Fruit fly (Drosophila melanogaster) whole organism, embryonic: ENCODE data around the gene mRpL20.

Experiments used
- Atf3 ChIP-seq: fragments of 200-800 bp; sonication (Bioruptor generic); optimal IDR thresholded peaks from 3 replicates; lab custom pipeline; 2016; ENCODE audit warnings: missing biosample characterization, missing genetic modification characterization
- Bdp1 ChIP-seq: fragments of 200-800 bp; sonication (Bioruptor generic); optimal IDR thresholded peaks from 3 replicates; lab custom pipeline; 2016; ENCODE audit warnings: missing biosample characterization, missing genetic modification characterization
- Bteb2 ChIP-seq: fragments of 200-800 bp; sonication (Bioruptor generic); optimal IDR thresholded peaks from 2 replicates; lab custom pipeline; 2016; ENCODE audit warnings: missing biosample characterization, missing genetic modification characterization
- CG10431 ChIP-seq: fragments of 200-800 bp; sonication (Bioruptor generic); optimal IDR thresholded peaks from 3 replicates; lab custom pipeline; 2018; ENCODE audit warnings: missing biosample characterization, mild to moderate bottlenecking, missing genetic modification characterization
- CG10543 ChIP-seq: fragments of 200-800 bp; sonication (Bioruptor generic); optimal IDR thresholded peaks from 3 replicates; lab custom pipeline; 2017; ENCODE audit warnings: missing biosample characterization, mild to moderate bottlenecking, missing genetic modification characterization, moderate library complexity
- CG13123 ChIP-seq: fragments of 200-800 bp; sonication (Bioruptor generic); optimal IDR thresholded peaks from 2 replicates; lab custom pipeline; 2016; ENCODE audit warnings: missing biosample characterization, missing genetic modification characterization
- CG13296 ChIP-seq: fragments of 200-800 bp; sonication (Bioruptor generic); optimal IDR thresholded peaks from 3 replicates; lab custom pipeline; 2018; ENCODE audit warnings: missing biosample characterization, mild to moderate bottlenecking, missing genetic modification characterization
- CG14667 ChIP-seq: fragments of 200-800 bp; sonication (Bioruptor generic); IDR thresholded peaks from 2 replicates; pipeline ENCODE4 v1.3.6; 2022; ENCODE audit warnings: missing biosample characterization, missing genetic modification characterization
- CG15269 ChIP-seq: fragments of 200-800 bp; sonication (Bioruptor generic); optimal IDR thresholded peaks from 2 replicates; lab custom pipeline; 2018; ENCODE audit warnings: missing biosample characterization, mild to moderate bottlenecking, missing genetic modification characterization, moderate library complexity
- CG17361 ChIP-seq: fragments of 200-800 bp; sonication (Bioruptor generic); IDR thresholded peaks from 3 replicates; pipeline ENCODE4 v1.3.6; 2022; ENCODE audit warnings: missing biosample characterization, missing genetic modification characterization
- CG17612 ChIP-seq: fragments of 200-800 bp; sonication (Bioruptor generic); IDR thresholded peaks from 2 replicates; pipeline ENCODE4 v1.3.6; 2022; ENCODE audit warnings: missing biosample characterization, missing genetic modification characterization
- CG18011 ChIP-seq: fragments of 200-800 bp; sonication (Bioruptor generic); optimal IDR thresholded peaks from 2 replicates; lab custom pipeline; 2017; ENCODE audit warnings: missing biosample characterization, missing genetic modification characterization, mild to moderate bottlenecking, moderate library complexity, missing genotype
- CG18262 ChIP-seq: fragments of 200-800 bp; optimal IDR thresholded peaks from 3 replicates; lab custom pipeline; 2019; ENCODE audit warnings: missing biosample characterization, mild to moderate bottlenecking, missing genetic modification characterization, moderate library complexity
- CG32532 ChIP-seq: fragments of 200-800 bp; sonication (Bioruptor generic); IDR thresholded peaks from 2 replicates; pipeline ENCODE4 v1.3.6; 2022; ENCODE audit warnings: missing biosample characterization, missing genetic modification characterization
- CG3726 ChIP-seq: fragments of 200-800 bp; sonication (Bioruptor generic); IDR thresholded peaks from 3 replicates; pipeline ENCODE4, ENCODE4 v1.3.6; 2022; ENCODE audit warnings: missing biosample characterization, missing genetic modification characterization
- CG4707 ChIP-seq: fragments of 200-800 bp; sonication (Bioruptor generic); optimal IDR thresholded peaks from 2 replicates; lab custom pipeline; 2018; ENCODE audit warnings: missing biosample characterization, mild to moderate bottlenecking, missing genetic modification characterization, moderate library complexity
- CG7928 ChIP-seq: fragments of 200-800 bp; sonication (Bioruptor generic); optimal IDR thresholded peaks from 2 replicates; lab custom pipeline; 2017; ENCODE audit warnings: missing biosample characterization, mild to moderate bottlenecking, missing genetic modification characterization
- CHES-1-like ChIP-seq: fragments of 200-800 bp; sonication (Bioruptor generic); optimal IDR thresholded peaks from 2 replicates; lab custom pipeline; 2016; ENCODE audit warnings: missing biosample characterization, missing genetic modification characterization
- D19B ChIP-seq: fragments of 200-800 bp; sonication (Bioruptor generic); optimal IDR thresholded peaks from 2 replicates; lab custom pipeline; 2017; ENCODE audit warnings: missing biosample characterization, mild to moderate bottlenecking, missing genetic modification characterization
- Deaf1 ChIP-seq: fragments of 200-800 bp; optimal IDR thresholded peaks from 3 replicates; lab custom pipeline; 2019; ENCODE audit warnings: missing biosample characterization, mild to moderate bottlenecking, missing genetic modification characterization, moderate library complexity
- Dip3 ChIP-seq: fragments of 200-800 bp; sonication (Bioruptor generic); optimal IDR thresholded peaks from 3 replicates; lab custom pipeline; 2016; ENCODE audit warnings: missing biosample characterization, missing genetic modification characterization
- E2f1 ChIP-seq: fragments of 200-800 bp; sonication (Bioruptor generic); IDR thresholded peaks from 2 replicates; pipeline ENCODE4 v1.3.6; 2022; ENCODE audit warnings: missing biosample characterization, missing genetic modification characterization
- HmgD ChIP-seq: fragments of 200-800 bp; sonication (Bioruptor generic); optimal IDR thresholded peaks from 3 replicates; lab custom pipeline; 2016; ENCODE audit warnings: missing biosample characterization, missing genetic modification characterization
- Hsf ChIP-seq: fragments of 200-800 bp; sonication (Bioruptor generic); optimal IDR thresholded peaks from 3 replicates; lab custom pipeline; 2016; ENCODE audit warnings: missing biosample characterization, missing genetic modification characterization
- Lpt ChIP-seq: fragments of >200 bp; optimal IDR thresholded peaks from 2 replicates; lab custom pipeline; 2018; ENCODE audit warnings: missing biosample characterization, missing genetic modification characterization
- NfI ChIP-seq: fragments of 200-800 bp; sonication (Bioruptor generic); optimal IDR thresholded peaks from 3 replicates; lab custom pipeline; 2018; ENCODE audit warnings: missing biosample characterization, mild to moderate bottlenecking, missing genetic modification characterization, moderate library complexity
- Sox102F ChIP-seq: fragments of 200-800 bp; sonication (Bioruptor generic); optimal IDR thresholded peaks from 2 replicates; lab custom pipeline; 2018; ENCODE audit warnings: missing biosample characterization, mild to moderate bottlenecking, missing genetic modification characterization, moderate library complexity
- amos ChIP-seq: fragments of 200-800 bp; sonication (Bioruptor generic); IDR thresholded peaks from 2 replicates; pipeline ENCODE4 v1.3.6; 2022; ENCODE audit warnings: missing biosample characterization, missing genetic modification characterization; ENCODE audit not compliant: partially characterized antibody
- aop ChIP-seq: fragments of 200-800 bp; sonication (Bioruptor generic); IDR thresholded peaks from 2 replicates; pipeline ENCODE4 v1.3.6; 2022; ENCODE audit warnings: missing biosample characterization, missing genetic modification characterization
- az2 ChIP-seq: fragments of 200-800 bp; sonication (Bioruptor generic); optimal IDR thresholded peaks from 3 replicates; lab custom pipeline; 2016; ENCODE audit warnings: missing biosample characterization, missing genetic modification characterization
- bab2 ChIP-seq: fragments of 200-800 bp; sonication (Bioruptor generic); optimal IDR thresholded peaks from 2 replicates; lab custom pipeline; 2016; ENCODE audit warnings: missing biosample characterization, missing genetic modification characterization
- cas ChIP-seq: fragments of 200-800 bp; sonication (Bioruptor generic); IDR thresholded peaks from 2 replicates; pipeline ENCODE4 v1.3.6; 2022; ENCODE audit warnings: missing biosample characterization, missing genetic modification characterization
- chif ChIP-seq, 2 experiments: fragments of 200-800 bp; sonication (Bioruptor generic); optimal IDR thresholded peaks; 3 replicates each; lab custom pipeline; 2016; ENCODE audit warnings: missing biosample characterization in 2 of 2, missing genetic modification characterization in 2 of 2
- chm ChIP-seq: fragments of 200-800 bp; sonication (Bioruptor generic); IDR thresholded peaks from 2 replicates; pipeline ENCODE4 v1.3.6; 2022; ENCODE audit warnings: missing biosample characterization, missing genetic modification characterization
- ci ChIP-seq: fragments of 200-800 bp; sonication (Bioruptor generic); IDR thresholded peaks from 3 replicates; pipeline ENCODE4 v1.3.6; 2022; ENCODE audit warnings: missing biosample characterization, missing genetic modification characterization
- croc ChIP-seq: fragments of 200-800 bp; sonication (Bioruptor generic); conservative IDR thresholded peaks from 3 replicates; pipeline ENCODE4 v1.3.6; 2022; ENCODE audit warnings: missing biosample characterization, missing genetic modification characterization
- dan ChIP-seq: fragments of 200-800 bp; sonication (Bioruptor generic); IDR thresholded peaks from 2 replicates; pipeline ENCODE4 v1.3.6; 2022; ENCODE audit warnings: missing biosample characterization, missing genetic modification characterization
- danr ChIP-seq: fragments of 200-800 bp; sonication (Bioruptor generic); IDR thresholded peaks from 2 replicates; pipeline ENCODE4 v1.3.6; 2022; ENCODE audit warnings: missing biosample characterization, missing genetic modification characterization
- esg ChIP-seq: fragments of 200-800 bp; sonication (Bioruptor generic); conservative IDR thresholded peaks from 2 replicates; pipeline ENCODE4 v1.3.6; 2022; ENCODE audit warnings: missing biosample characterization, missing genetic modification characterization
- fd3F ChIP-seq: fragments of 200-800 bp; sonication (Bioruptor generic); optimal IDR thresholded peaks from 2 replicates; lab custom pipeline; 2018; ENCODE audit warnings: missing biosample characterization, mild to moderate bottlenecking, missing genetic modification characterization, moderate library complexity
- onecut ChIP-seq: fragments of 200-800 bp; sonication (Bioruptor generic); IDR thresholded peaks from 2 replicates; pipeline ENCODE4 v1.3.6; 2022; ENCODE audit warnings: missing biosample characterization, missing genetic modification characterization
- org-1 ChIP-seq: fragments of 200-800 bp; sonication (Bioruptor generic); optimal IDR thresholded peaks from 2 replicates; lab custom pipeline; 2017; ENCODE audit warnings: missing biosample characterization, missing genetic modification characterization
- pho ChIP-seq: fragments of 200-800 bp; sonication (Bioruptor generic); optimal IDR thresholded peaks from 2 replicates; lab custom pipeline; 2016; ENCODE audit warnings: missing biosample characterization, missing genetic modification characterization
- phol ChIP-seq: fragments of 200-800 bp; sonication (Bioruptor generic); optimal IDR thresholded peaks from 3 replicates; lab custom pipeline; 2018; ENCODE audit warnings: missing biosample characterization, mild to moderate bottlenecking, missing genetic modification characterization, moderate library complexity
- pzg ChIP-seq: fragments of 200-800 bp; sonication (Bioruptor generic); optimal IDR thresholded peaks from 3 replicates; lab custom pipeline; 2018; ENCODE audit warnings: missing biosample characterization, mild to moderate bottlenecking, missing genetic modification characterization, moderate library complexity
- seq ChIP-seq: fragments of 200-800 bp; sonication (Bioruptor generic); IDR thresholded peaks from 2 replicates; pipeline ENCODE4 v1.3.6; 2022; ENCODE audit warnings: missing biosample characterization, missing genetic modification characterization
- sisA ChIP-seq: fragments of 200-800 bp; sonication (Bioruptor generic); IDR thresholded peaks from 2 replicates; pipeline ENCODE4 v1.3.6; 2022; ENCODE audit warnings: missing biosample characterization, missing genetic modification characterization
- slp2 ChIP-seq: fragments of 200-800 bp; sonication (Bioruptor generic); optimal IDR thresholded peaks from 2 replicates; lab custom pipeline; 2016; ENCODE audit warnings: missing biosample characterization, missing genetic modification characterization
- sr ChIP-seq: fragments of 200-800 bp; sonication (Bioruptor generic); IDR thresholded peaks from 3 replicates; pipeline ENCODE4 v1.3.6; 2022; ENCODE audit warnings: missing biosample characterization, missing genetic modification characterization
- tin ChIP-seq: fragments of 200-800 bp; sonication (Bioruptor generic); optimal IDR thresholded peaks from 3 replicates; lab custom pipeline; 2016; ENCODE audit warnings: missing biosample characterization, missing genetic modification characterization
- twi ChIP-seq: fragments of 200-800 bp; optimal IDR thresholded peaks from 2 replicates; lab custom pipeline; 2019; ENCODE audit warnings: missing biosample characterization, mild to moderate bottlenecking, missing genetic modification characterization, moderate library complexity

Gene mRpL20

DNA sequence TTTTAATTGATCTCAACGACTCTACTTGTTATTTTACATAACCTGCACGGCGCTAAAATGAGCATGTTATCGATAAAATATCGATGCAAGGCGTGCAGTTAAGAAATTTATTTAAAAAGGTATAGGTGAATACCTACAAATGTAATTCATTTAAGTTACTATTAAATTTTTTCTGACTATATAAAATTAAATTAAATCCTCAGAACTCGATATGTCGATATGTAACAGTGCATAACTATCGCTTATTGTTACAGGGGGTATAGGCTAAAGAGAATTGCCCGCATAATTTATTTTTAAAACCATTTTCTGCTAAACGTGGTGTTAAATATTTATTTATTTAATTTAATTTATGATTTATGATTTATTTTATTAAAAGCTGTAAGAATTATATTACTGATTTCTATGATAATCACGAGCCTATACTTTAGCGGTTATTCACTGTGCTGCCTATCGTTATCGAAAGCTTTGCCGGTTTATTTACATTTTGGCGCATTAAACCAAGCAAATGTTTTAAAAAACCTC, at the start of gene mRpL20, which contains the start of gene Icmt (continued):
- TF ChIP-seq CG17612 (GFP tag; lab: Robert Waterston, UW) (peak; percentile 96), fd3F (peak; percentile 95), chif (GFP tag; optimal IDR thresholded peaks at IDR 0.05; lab: Kevin White, UChicago) (peak in 1 of 2 experiments; percentile 45), E2f1 (GFP tag; lab: Robert Waterston, UW) (peak; percentile 97), Hsf (GFP tag; lab: Kevin White, UChicago) (peak; percentile 72), CHES-1-like (GFP tag; lab: Kevin White, UChicago) (peak; percentile 19), Bteb2 (GFP tag; lab: Kevin White, UChicago) (peak; percentile 51), pho (GFP tag; lab: Kevin White, UChicago) (peak; percentile 46), az2 (peak; percentile 93), Sox102F (GFP tag; lab: Kevin White, UChicago) (peak; percentile 97), Deaf1 (tag; lab: Kevin White, UChicago) (peak; percentile 73), CG13296 (GFP tag; lab: Kevin White, UChicago) (peak; percentile 85), aop (GFP tag; lab: Robert Waterston, UW) (0 out of 2 replicates have a peak, but pooled peaks have one; percentile 52), CG18262 (tag; lab: Kevin White, UChicago) (peak; percentile 93), phol (peak; percentile 88), D19B (GFP tag; lab: Kevin White, UChicago) (peak; percentile 72), esg (GFP tag; lab: Robert Waterston, UW) (peak; percentile 89), croc (GFP tag; lab: Robert Waterston, UW) (peak; percentile 93), danr (GFP tag; lab: Robert Waterston, UW) (peak; percentile 83), CG17361 (GFP tag; lab: Robert Waterston, UW) (peak; percentile 98), twi (tag; lab: Kevin White, UChicago) (peak; percentile 85), amos (peak; percentile 72), ci (GFP tag; lab: Robert Waterston, UW) (peak; percentile 94), Bdp1 (peak; percentile 49), CG14667 (GFP tag; lab: Robert Waterston, UW) (peak; percentile 98), CG13123 (GFP tag; lab: Kevin White, UChicago) (peak; percentile 80), Dip3 (GFP tag; lab: Kevin White, UChicago) (peak; percentile 35), sisA (GFP tag; lab: Robert Waterston, UW) (peak; percentile 92), CG7928 (GFP tag; lab: Kevin White, UChicago) (peak; percentile 57), bab2 (GFP tag; lab: Kevin White, UChicago) (peak; percentile 36), CG32532 (GFP tag; lab: Robert Waterston, UW) (peak; percentile 98), tin (peak; percentile 69), Atf3 (GFP tag; lab: Kevin White, UChicago) (peak; percentile 10), NfI (GFP tag; lab: Kevin White, UChicago) (peak; percentile 92), CG10431 (GFP tag; lab: Kevin White, UChicago) (peak; percentile 78), onecut (GFP tag; lab: Robert Waterston, UW) (peak; percentile 79), CG4707 (peak; percentile 68), dan (GFP tag; lab: Robert Waterston, UW) (peak; percentile 80), org-1 (GFP tag; lab: Kevin White, UChicago) (peak; percentile 84), CG10543 (peak; percentile 62), sr (GFP tag; lab: Robert Waterston, UW) (peak; percentile 76; the same call in 2 of the 3 replicates), HmgD (GFP tag; lab: Kevin White, UChicago) (no peak), CG18011 (GFP tag; lab: Kevin White, UChicago) (peak; percentile 45), CG3726 (GFP tag; lab: Robert Waterston, UW) (peak; percentile 93), slp2 (GFP tag; lab: Kevin White, UChicago) (peak; percentile 17), cas (GFP tag; lab: Robert Waterston, UW) (peak; percentile 92), CG15269 (tag; lab: Kevin White, UChicago) (peak; percentile 97), seq (GFP tag; lab: Robert Waterston, UW) (peak; percentile 92), chm (GFP tag; lab: Robert Waterston, UW) (peak; percentile 88), pzg (GFP tag; lab: Kevin White, UChicago) (peak; percentile 22), Lpt (GFP tag; lab: Kevin White, UChicago) (no peak)
